Fruit fly (Drosophila melanogaster) S2 (cell line): ENCODE data around the gene CG34174.

Source experiments
- CG8478 ChIP-seq: fragments of >200 bp; optimal IDR thresholded peaks from 2 replicates; lab custom pipeline; 2018
- CTCF ChIP-seq, 2 experiments: fragments of >200 bp; optimal IDR thresholded peaks; 2 replicates each; lab custom pipeline; 2018

The CG34174 gene

DNA sequence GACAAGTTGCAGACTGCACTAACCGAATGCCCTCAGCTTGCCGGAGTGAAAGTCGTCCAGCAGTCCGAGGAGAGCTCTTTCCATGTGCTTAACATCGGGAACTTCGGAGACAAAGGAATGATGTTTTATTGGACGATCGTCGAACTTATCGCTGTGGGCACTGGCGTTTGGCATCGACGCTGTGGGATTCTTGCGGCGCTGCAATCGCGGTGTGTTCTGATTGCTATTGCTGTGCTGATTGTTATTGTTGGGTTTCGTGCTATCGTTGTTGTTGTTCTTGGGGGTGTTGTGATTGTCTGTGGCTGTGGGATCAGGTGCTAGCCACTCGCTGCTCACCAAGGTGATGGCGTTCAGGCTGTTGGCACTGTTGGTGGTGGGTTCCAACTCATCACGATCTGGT is 23.4 kb upstream of the CG34174 start:
- TF ChIP-seq CTCF (optimal IDR thresholded peaks at IDR 0.05; lab: Kevin White, UChicago) (no peak), CG8478 (no peak)

DNA sequence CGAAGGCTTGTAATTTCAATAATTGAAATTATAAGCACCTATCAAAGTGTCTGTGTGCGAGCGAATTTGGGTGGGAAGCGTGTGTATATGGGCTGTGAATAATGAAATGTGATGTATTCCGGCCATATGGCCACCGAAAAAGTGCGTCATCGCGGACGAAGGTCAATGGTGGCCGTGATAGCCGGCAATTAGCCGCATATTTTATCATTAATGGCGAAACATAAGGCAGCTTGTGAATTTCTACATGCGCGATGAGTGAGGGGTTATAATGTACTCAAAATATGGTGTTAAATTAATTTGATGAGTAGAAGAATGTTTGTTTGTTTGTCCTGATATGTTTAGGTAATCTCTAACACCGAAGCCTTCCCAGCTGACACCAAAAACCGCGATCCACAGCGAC is 22.7 kb upstream of the CG34174 start:
- TF ChIP-seq CG8478, result no peak
- no peak for TF ChIP-seq CTCF (optimal IDR thresholded peaks at IDR 0.05; lab: Kevin White, UChicago)

DNA sequence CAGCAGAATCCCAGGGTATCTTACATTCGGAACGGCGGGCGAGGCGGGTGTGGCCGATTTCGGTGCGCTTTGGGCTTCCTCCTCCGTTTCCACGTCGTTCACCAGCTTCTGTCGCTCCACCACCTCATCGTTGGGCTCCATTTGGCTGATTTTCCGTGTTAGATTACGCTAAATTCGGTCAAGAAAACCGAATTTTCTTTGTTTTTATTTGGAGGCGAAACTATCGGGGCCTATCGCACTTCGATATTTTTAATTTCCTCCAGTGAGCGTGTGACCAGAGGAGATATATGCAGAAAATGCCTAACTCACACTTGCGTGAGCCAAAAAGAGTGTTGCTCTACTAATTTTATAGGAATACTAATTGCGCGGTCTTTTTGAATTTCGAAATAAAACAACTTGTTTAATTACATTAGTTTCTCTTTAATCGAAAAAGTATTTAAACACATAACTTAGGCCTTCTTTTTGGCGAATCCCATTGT is 21.9 kb upstream of the CG34174 start, which contains the start of gene CG10874:
Gene CG10874 (minus strand): TSS at position 264 of the 479 bp plus-strand sequence.
- no peak for TF ChIP-seq CTCF (optimal IDR thresholded peaks at IDR 0.05; lab: Kevin White, UChicago)
- no peak for TF ChIP-seq CG8478

DNA sequence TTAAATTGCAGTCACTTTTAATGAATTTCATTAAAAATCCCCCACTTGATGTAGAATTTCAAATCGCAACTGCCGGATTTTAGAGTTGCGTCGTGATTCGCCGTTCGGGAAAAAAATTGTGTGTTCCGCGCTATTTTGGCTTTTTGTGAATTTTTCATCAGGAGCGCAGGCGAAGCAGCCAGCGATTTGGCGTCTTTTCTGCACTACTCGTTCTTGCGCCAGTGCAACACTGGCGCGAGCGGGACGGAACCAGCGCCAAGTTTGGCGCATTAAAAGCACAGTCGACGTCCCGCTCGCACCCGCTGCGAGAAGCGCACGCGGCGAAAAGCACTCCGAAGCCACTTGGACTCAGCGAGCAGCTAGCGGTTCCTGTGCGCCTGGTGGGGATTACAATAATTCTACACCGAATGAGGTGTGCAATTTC is 20.7 kb upstream of the CG34174 start:
- TF ChIP-seq CTCF (optimal IDR thresholded peaks at IDR 0.05; lab: Kevin White, UChicago) (peak in 1 of 2 experiments; percentile 10), CG8478 (no peak)

DNA sequence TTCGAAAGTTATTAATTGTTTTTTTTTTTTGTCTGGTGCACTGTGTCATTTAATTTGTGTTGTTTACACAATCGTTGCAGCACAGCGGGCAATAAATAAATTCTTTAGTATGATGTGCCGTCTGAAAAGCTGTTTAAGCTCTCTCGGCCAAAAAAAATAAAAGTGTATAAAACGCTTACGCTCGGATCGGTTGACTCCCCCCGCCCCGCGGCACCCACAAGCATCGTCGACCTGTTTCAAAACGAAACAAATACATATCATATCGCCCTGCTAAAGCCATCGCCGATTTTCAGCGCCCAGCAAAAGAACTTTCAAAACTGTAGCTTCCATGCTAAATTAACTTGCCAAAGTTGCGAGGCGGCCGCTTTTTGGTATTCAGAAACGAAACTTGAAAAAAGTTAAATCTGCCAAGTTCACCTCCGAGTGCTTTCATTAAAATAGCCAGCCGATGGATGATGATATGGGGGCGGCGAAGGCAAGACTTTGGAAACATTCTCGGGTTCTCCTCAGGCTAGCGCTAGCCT is 19.7 kb upstream of the CG34174 start:
- TF ChIP-seq CG8478 (no peak), CTCF (optimal IDR thresholded peaks at IDR 0.05; lab: Kevin White, UChicago) (no peak)

DNA sequence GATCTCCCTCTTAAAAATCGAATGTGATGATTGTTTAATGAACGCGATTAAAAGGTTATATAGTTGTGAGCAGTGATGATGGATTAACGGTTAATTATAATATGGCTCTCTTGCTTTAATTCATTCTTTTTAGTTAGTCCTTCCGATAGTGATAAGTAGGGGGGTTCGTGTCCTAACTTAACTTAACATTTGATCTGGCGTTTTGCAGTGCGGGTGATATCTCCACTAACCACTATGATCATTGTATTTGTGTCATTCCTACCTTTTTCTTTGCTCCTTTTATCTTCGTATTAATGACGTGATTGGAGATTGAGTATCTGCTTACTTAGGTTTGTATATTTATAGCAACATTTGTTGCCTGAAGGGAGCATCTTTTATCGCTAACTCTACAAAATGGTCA is 18.7 kb upstream of the CG34174 start:
- TF ChIP-seq CTCF (optimal IDR thresholded peaks at IDR 0.05; lab: Kevin White, UChicago), result peak; percentile 51 to 54
- no peak for TF ChIP-seq CG8478

DNA sequence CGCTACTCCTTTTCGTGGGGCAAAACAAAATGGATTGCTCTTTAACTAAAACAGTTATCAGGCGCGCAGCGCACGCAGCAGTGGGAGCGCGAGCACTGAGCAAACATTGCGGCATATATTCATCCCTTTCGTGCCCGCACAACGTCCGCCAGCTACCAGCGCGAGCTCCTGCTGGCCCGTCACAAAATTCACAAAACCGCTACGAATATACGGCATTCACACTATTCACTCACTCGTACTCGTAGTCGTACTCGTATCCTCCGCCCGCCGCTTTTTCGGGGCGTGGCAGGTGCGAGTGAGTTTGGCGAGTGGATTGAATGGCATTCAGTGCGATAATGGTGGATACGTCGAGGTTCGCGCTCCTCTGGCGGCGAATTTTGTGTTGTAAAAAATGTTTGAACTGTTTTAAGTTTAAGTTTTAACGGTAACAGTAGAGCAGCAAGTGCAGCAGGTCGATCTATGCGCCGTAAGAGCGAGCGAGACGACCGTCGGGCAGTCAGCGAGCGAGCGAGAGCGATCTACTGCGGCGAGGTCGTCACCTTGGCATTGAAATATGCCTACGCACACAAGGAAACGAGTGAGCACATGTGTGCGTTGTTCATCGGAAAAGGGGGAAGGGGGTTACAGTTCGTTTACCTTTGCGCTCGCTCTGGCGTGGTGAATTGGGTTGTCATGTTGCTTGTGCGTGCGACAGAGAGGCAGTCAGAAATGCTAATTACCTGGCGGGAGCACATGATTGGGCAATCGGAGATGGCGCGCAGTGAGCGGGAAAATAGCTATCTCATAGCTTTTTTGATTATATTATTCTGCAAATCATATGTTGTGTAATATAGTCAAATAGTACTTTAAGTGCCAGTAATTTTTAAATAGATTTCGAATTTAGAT is 17.2 kb upstream of the CG34174 start:
- TF ChIP-seq CG8478, result no peak

DNA sequence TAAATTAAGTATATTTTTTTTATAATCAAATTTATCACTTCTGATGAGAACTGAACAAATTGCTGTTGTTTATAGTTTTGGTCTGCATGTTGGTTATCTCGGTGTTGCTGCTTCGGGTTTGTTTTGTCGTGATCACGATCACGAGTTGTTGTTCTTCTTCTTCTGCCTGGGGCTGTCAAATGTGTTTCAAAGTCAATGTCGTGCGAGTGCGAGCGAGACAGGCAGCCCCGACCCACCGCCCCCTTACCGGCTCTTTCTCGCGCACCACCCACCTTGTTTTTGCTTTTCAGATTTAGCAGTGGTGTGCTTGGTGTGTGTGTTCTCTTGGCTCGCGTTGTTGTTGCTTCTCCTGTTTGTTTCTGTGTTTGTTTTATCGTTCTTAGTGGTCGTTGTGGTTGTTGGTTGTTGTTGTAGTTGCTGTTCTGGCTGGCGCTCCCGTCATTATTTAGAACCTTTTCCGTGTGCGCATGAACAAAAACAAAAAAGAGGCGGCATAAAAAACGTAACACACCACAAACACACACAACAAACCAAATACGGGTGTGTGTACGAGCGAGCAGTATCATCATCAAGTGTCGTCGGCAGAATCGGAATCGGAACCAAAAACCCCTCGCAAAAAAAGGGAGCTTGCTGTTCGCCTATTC is 16.5 kb upstream of the CG34174 start, which contains the start of gene COX7AL2:
Gene COX7AL2 (minus strand): TSS at position 438 of the 644 bp plus-strand sequence.
- TF ChIP-seq CTCF (optimal IDR thresholded peaks at IDR 0.05; lab: Kevin White, UChicago) (no peak), CG8478 (no peak)

DNA sequence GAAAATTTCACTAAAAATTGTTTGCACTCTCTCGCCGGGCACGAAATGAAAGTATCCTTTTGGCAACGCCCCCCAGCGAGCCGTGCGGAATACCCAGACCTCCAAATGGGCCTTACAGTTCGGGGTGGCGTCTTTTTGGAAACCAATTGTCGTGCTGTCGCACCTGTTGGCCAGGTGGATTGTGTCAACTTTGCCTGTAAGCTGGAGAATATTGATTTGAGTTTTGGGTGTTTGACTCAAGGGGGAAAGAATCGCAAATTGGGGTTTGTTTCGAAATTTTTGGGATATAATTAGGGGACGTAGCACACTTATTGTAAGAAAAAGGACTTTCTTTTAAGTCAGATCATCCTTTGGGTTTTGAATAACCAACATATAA is 16.0 kb upstream of the CG34174 start:
- TF ChIP-seq CTCF (optimal IDR thresholded peaks at IDR 0.05; lab: Kevin White, UChicago) (no peak), CG8478 (no peak)

DNA sequence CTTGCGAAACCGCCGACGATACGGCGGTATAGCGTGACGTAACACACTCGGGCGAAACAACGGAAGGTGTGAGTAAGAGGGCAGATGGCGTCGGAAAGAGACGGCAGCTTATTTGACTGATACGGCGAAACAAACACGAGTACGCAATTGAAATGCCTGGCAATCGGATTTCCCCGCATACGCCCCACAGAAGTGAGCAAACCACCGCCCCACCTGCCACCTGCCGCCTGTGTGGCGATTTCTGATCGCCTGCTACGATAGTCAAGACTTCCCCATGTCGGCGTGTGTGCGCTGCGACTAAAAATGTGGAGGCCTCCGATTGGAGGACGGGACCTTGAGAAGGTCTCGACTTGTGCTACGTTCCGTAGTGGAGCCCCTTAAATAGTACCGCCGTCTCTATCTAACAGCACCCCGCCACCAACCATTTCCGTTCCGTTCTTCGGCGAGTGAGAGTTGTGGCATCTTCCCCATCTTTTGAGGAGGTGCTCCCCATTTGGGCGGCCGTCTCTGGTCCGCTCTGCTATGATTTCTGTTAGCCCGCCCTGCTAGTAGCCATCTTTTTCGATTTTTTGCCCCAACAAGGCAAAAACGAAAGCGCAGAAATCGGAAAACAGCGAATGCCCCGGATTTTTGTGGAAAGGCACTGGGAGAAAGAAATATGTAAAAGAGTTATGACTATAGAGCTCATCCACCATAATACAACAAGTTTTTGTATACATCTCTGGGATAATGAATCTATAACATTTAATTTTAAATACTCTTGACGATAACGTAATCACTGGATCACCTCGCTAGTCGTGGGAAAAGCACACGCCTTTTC is 15.2 kb upstream of the CG34174 start:
- TF ChIP-seq CTCF (optimal IDR thresholded peaks at IDR 0.05; lab: Kevin White, UChicago) (no peak), CG8478 (peak; percentile 31)

DNA sequence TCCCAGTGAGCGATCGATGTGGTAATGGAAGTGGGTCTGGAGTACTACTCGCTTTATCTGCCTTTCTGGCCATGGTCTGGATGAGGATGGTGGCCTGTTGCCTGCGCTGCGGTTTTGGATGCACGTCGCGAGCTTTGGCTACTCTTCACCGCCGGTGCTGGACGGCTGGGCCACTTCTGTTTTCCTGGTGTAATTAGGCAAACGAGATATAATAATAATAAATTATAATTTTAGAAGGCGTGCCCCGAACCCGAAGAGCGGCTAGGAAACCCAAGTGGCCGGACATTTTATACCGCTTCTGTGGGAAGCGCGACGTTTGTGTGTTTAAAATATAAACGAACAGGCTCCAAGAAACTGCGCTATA is 14.7 kb upstream of the CG34174 start:
- TF ChIP-seq CG8478 (no peak), CTCF (optimal IDR thresholded peaks at IDR 0.05; lab: Kevin White, UChicago) (no peak)

DNA sequence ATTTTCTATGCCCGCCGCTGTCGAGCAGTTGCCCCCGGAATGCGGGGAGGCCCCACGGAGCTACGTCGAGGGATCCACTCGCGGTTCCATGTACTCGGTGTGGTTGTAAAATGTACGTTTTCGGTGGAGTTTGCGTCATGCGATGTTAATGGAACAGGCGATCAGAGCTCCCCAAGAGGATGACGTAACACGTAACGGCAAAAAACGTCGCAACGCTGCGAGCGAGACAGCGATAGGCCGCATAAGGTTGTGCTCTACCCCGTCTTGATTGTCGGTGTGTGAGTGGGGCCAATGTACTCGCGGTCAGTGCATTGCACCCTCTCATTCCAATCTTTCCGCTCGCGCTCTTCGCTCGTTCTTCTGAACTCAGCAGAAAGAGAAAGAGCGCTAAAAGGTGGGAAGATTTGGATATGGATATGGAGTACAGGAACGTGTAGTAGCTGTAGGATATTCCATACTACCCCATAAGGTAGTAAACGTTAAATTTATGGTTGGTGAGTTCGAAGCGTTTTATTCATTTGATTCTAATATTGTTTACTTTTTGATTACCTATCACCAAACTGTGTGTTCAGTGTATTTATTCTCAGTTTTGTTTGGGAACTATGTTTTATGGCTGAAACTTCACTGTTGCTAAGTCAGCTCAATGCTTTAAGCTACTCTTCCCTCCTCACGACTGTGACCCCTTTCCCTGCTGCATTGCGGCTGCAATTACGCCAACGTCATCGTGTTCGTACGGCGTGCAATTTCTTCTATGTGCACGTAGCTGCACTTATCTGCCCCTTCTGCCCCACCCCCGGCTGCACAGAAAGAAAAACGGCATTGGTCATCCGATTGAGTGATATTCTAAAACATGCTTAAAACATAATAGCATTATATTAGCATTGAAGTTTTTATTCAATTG is 13.7 kb upstream of the CG34174 start:
- TF ChIP-seq CG8478 (no peak), CTCF (optimal IDR thresholded peaks at IDR 0.05; lab: Kevin White, UChicago) (no peak)

DNA sequence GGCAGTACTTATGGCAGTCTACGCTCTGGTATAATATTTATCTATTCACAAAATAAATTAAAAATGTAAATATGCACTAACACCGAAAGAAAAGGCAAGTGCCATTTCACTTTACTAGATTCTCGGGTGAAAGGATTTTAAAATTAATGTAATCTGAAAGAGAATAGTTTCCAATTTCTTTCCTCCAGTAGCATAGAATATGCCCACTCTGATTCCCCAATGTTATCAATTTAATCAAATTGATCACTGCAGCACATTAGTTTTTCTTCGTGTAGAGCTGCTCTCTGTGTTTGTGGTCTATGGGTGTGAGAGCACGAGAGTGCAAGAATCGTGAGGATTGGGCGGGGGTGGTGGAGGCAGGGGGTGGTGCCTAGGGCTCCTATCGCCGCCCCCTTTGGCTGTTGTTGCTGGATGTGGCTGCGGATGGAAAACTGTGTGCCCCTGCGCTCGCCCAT is 12.9 kb upstream of the CG34174 start:
- no peak for TF ChIP-seq CG8478
- TF ChIP-seq CTCF (optimal IDR thresholded peaks at IDR 0.05; lab: Kevin White, UChicago), result no peak
